Worm (Caenorhabditis elegans) whole organism, L3 larva: ENCODE results near the gene mab-10.
A peak's percentile ranks its signal among the peaks of the same experiment; 100 is the strongest.

Source experiments
- ZK546.5 ChIP-seq: sonication (generic microtip); optimal IDR thresholded peaks from 2 replicates; lab custom pipeline; 2017; ENCODE audit warnings: missing biosample characterization, missing genetic modification characterization
- ceh-16 ChIP-seq: sonication (generic microtip); optimal IDR thresholded peaks from 2 replicates; lab custom pipeline; 2017; ENCODE audit warnings: missing biosample characterization, missing genetic modification characterization
- ceh-28 ChIP-seq: fragments of 150-350 bp; optimal IDR thresholded peaks from 2 replicates; lab custom pipeline; 2014; ENCODE audit warnings: missing biosample characterization, missing genetic modification reagents, missing genetic modification characterization
- ceh-82 ChIP-seq: fragments of 150-350 bp; optimal IDR thresholded peaks from 2 replicates; lab custom pipeline; 2014; ENCODE audit warnings: missing biosample characterization, missing genetic modification characterization
- ceh-9 ChIP-seq: sonication (generic microtip); optimal IDR thresholded peaks from 2 replicates; lab custom pipeline; 2018; ENCODE audit warnings: missing biosample characterization, missing genetic modification characterization
- daf-12 ChIP-seq: fragments of 150-350 bp; optimal IDR thresholded peaks from 2 replicates; lab custom pipeline; 2014; ENCODE audit warnings: missing biosample characterization, missing genetic modification reagents, missing genetic modification characterization
- egl-27 ChIP-seq: sonication (generic microtip); optimal IDR thresholded peaks from 4 replicates; lab custom pipeline; 2017; ENCODE audit warnings: missing biosample characterization, missing genetic modification reagents, missing genetic modification characterization
- egl-5 ChIP-seq: fragments of 150-350 bp; optimal IDR thresholded peaks from 2 replicates; lab custom pipeline; 2017; ENCODE audit warnings: missing biosample characterization, missing genetic modification reagents, missing genetic modification characterization, inconsistent platforms
- elt-2 ChIP-seq: sonication (generic microtip); optimal IDR thresholded peaks from 2 replicates; lab custom pipeline; 2016; ENCODE audit warnings: missing genetic modification reagents, mild to moderate bottlenecking, missing genetic modification characterization, missing compliant biosample characterization
- elt-3 ChIP-seq, 3 experiments: fragments of 150-350 bp in 1 of 3; sonication (generic microtip) in 2 of 3; optimal IDR thresholded peaks; 2 replicates in 2 of 3; 4 replicates in 1 of 3; lab custom pipeline; 2014 to 2017; ENCODE audit warnings: missing biosample characterization in 3 of 3, missing genetic modification characterization in 3 of 3
- eor-1 ChIP-seq, 2 experiments: fragments of 150-350 bp; optimal IDR thresholded peaks; 2 replicates each; lab custom pipeline; 2014 to 2018; ENCODE audit warnings: missing biosample characterization in 2 of 2, missing genetic modification characterization in 2 of 2
- fkh-10 ChIP-seq: sonication (generic microtip); optimal IDR thresholded peaks from 2 replicates; lab custom pipeline; 2017; ENCODE audit warnings: missing biosample characterization, missing genetic modification reagents, missing genetic modification characterization
- fkh-2 ChIP-seq: fragments of 150-350 bp; optimal IDR thresholded peaks from 2 replicates; lab custom pipeline; 2014; ENCODE audit warnings: missing biosample characterization, missing genetic modification reagents, missing genetic modification characterization
- fos-1 ChIP-seq: fragments of 150-350 bp; optimal IDR thresholded peaks from 2 replicates; lab custom pipeline; 2014; ENCODE audit warnings: missing biosample characterization, missing genetic modification characterization
- hmg-11 ChIP-seq: sonication (generic microtip); optimal IDR thresholded peaks from 2 replicates; lab custom pipeline; 2016; ENCODE audit warnings: missing genetic modification characterization, missing compliant biosample characterization
- jun-1 ChIP-seq: fragments of 150-350 bp; optimal IDR thresholded peaks from 2 replicates; lab custom pipeline; 2014; ENCODE audit warnings: missing biosample characterization, missing genetic modification reagents, missing genetic modification characterization
- lin-15B ChIP-seq: fragments of 150-350 bp; optimal IDR thresholded peaks from 2 replicates; lab custom pipeline; 2014; ENCODE audit warnings: missing biosample characterization, missing genetic modification characterization
- lin-39 ChIP-seq: fragments of 150-350 bp; optimal IDR thresholded peaks from 2 replicates; lab custom pipeline; 2018; ENCODE audit warnings: missing biosample characterization, missing genetic modification reagents, missing genetic modification characterization
- lsy-12 ChIP-seq: sonication (generic microtip); optimal IDR thresholded peaks from 2 replicates; lab custom pipeline; 2016; ENCODE audit warnings: mild to moderate bottlenecking, missing genetic modification characterization, missing compliant biosample characterization
- mdl-1 ChIP-seq: fragments of 150-350 bp; optimal IDR thresholded peaks from 2 replicates; lab custom pipeline; 2014; ENCODE audit warnings: missing biosample characterization, missing genetic modification characterization
- mml-1 ChIP-seq: fragments of 150-350 bp; sonication (generic microtip); optimal IDR thresholded peaks from 3 replicates; lab custom pipeline; 2014; ENCODE audit warnings: missing biosample characterization, missing genetic modification characterization
- nfya-1 ChIP-seq: sonication (generic microtip); optimal IDR thresholded peaks from 2 replicates; lab custom pipeline; 2017; ENCODE audit warnings: missing genetic modification characterization, mild to moderate bottlenecking, missing compliant biosample characterization, antibody characterized with exemption, moderate library complexity; ENCODE audit not compliant: insufficient read depth
- nhr-11 ChIP-seq: fragments of 150-350 bp; optimal IDR thresholded peaks from 2 replicates; lab custom pipeline; 2014; ENCODE audit warnings: missing biosample characterization, missing genetic modification characterization
- nhr-12 ChIP-seq: fragments of 150-350 bp; optimal IDR thresholded peaks from 2 replicates; lab custom pipeline; 2014; ENCODE audit warnings: missing biosample characterization, missing genetic modification characterization
- nhr-23 ChIP-seq: fragments of 150-350 bp; optimal IDR thresholded peaks from 2 replicates; lab custom pipeline; 2014; ENCODE audit warnings: missing biosample characterization, missing genetic modification reagents, missing genetic modification characterization
- nhr-237 ChIP-seq: fragments of 150-350 bp; optimal IDR thresholded peaks from 2 replicates; lab custom pipeline; 2014; ENCODE audit warnings: missing biosample characterization, missing genetic modification characterization
- nhr-25 ChIP-seq: sonication (generic microtip); optimal IDR thresholded peaks from 2 replicates; lab custom pipeline; 2017; ENCODE audit warnings: missing biosample characterization, missing genetic modification characterization
- nhr-43 ChIP-seq: sonication (generic microtip); optimal IDR thresholded peaks from 2 replicates; lab custom pipeline; 2016; ENCODE audit warnings: mild to moderate bottlenecking, missing genetic modification characterization, missing compliant biosample characterization; ENCODE audit not compliant: poor library complexity, severe bottlenecking
- nhr-67 ChIP-seq: fragments of 150-350 bp; optimal IDR thresholded peaks from 2 replicates; lab custom pipeline; 2014; ENCODE audit warnings: missing biosample characterization, missing genetic modification characterization
- nhr-76 ChIP-seq: fragments of 150-350 bp; sonication (generic microtip); optimal IDR thresholded peaks from 5 replicates; lab custom pipeline; 2014; ENCODE audit warnings: missing biosample characterization, missing genetic modification characterization
- nhr-77 ChIP-seq: fragments of 150-350 bp; optimal IDR thresholded peaks from 2 replicates; lab custom pipeline; 2014; ENCODE audit warnings: missing biosample characterization, missing genetic modification characterization
- pha-4 ChIP-seq: fragments of 150-350 bp; optimal IDR thresholded peaks from 2 replicates; lab custom pipeline; 2014; ENCODE audit warnings: missing biosample characterization, missing genetic modification reagents, missing genetic modification characterization
- pqm-1 ChIP-seq: fragments of 150-350 bp; optimal IDR thresholded peaks from 2 replicates; lab custom pipeline; 2017; ENCODE audit warnings: missing biosample characterization, missing genetic modification characterization, inconsistent platforms
- sea-2 ChIP-seq: fragments of 150-350 bp; sonication (generic microtip); optimal IDR thresholded peaks from 4 replicates; lab custom pipeline; 2014; ENCODE audit warnings: missing biosample characterization, missing genetic modification reagents, missing genetic modification characterization
- skn-1 ChIP-seq: fragments of 150-350 bp; optimal IDR thresholded peaks from 2 replicates; lab custom pipeline; 2014; ENCODE audit warnings: missing biosample characterization, missing genetic modification characterization
- unc-39 ChIP-seq: sonication (generic microtip); optimal IDR thresholded peaks from 4 replicates; lab custom pipeline; 2017; ENCODE audit warnings: missing biosample characterization, missing genetic modification characterization
- unc-62 ChIP-seq: fragments of 150-350 bp; sonication (generic microtip); optimal IDR thresholded peaks from 4 replicates; lab custom pipeline; 2014; ENCODE audit warnings: missing biosample characterization, missing genetic modification reagents, missing genetic modification characterization
- zag-1 ChIP-seq: fragments of 150-350 bp; optimal IDR thresholded peaks from 2 replicates; lab custom pipeline; 2014; ENCODE audit warnings: missing biosample characterization, missing genetic modification characterization
- ztf-11 ChIP-seq: fragments of 150-350 bp; optimal IDR thresholded peaks from 2 replicates; lab custom pipeline; 2014; ENCODE audit warnings: missing biosample characterization, missing genetic modification characterization

The mab-10 gene

DNA sequence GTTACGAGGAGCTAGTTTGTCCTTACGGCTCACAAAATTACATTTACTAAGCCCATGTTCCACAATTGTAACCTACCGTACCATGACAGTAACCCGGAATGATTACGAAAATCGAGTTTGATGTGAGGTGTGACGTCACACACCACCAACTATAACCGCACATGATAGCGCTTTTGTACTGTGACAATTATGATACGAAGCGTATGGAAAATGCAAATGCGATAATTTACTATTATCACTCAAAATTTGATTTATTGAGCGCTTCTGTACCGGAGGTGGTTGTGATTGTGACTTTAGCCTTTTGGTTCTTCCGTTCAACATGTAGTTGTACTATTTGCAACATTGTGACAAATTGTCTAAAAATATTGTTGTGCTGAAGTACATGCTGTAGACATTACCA, 42.2 kb upstream of the mab-10 start:
- TF ChIP-seq fkh-2 (tag; lab: Kevin White, UChicago), result no peak
- no peak for TF ChIP-seq elt-3 (tag; optimal IDR thresholded peaks at IDR 0.05; lab: Kevin White, UChicago)
- peak; percentile 87 for TF ChIP-seq pqm-1
- no peak for TF ChIP-seq nhr-237 (tag; lab: Kevin White, UChicago)
- TF ChIP-seq unc-62, result no peak
- TF ChIP-seq jun-1 (tag; lab: Kevin White, UChicago), result peak; percentile 70
- TF ChIP-seq sea-2 (GFP tag; lab: Kevin White, UChicago), result no peak
- no peak for TF ChIP-seq pha-4
- TF ChIP-seq nhr-43 (tag; lab: Kevin White, UChicago), result no peak
- TF ChIP-seq nhr-77, result no peak
- TF ChIP-seq nhr-23, result no peak
- no peak for TF ChIP-seq ZK546.5 (tag; lab: Kevin White, UChicago)
- no peak for TF ChIP-seq ceh-82 (tag; lab: Kevin White, UChicago)
- no peak for TF ChIP-seq skn-1 (tag; lab: Kevin White, UChicago)
- TF ChIP-seq nhr-12 (tag; lab: Kevin White, UChicago), result no peak
- no peak for TF ChIP-seq nhr-67
- TF ChIP-seq nhr-25 (tag; lab: Kevin White, UChicago), result no peak
- peak; percentile 84 for TF ChIP-seq elt-2
- TF ChIP-seq zag-1 (tag; lab: Kevin White, UChicago), result no peak
- TF ChIP-seq nfya-1 (tag; lab: Kevin White, UChicago), result no peak
- TF ChIP-seq daf-12 (tag; lab: Kevin White, UChicago), result no peak
- no peak for TF ChIP-seq ceh-16
- no peak for TF ChIP-seq lsy-12 (tag; lab: Kevin White, UChicago)

DNA sequence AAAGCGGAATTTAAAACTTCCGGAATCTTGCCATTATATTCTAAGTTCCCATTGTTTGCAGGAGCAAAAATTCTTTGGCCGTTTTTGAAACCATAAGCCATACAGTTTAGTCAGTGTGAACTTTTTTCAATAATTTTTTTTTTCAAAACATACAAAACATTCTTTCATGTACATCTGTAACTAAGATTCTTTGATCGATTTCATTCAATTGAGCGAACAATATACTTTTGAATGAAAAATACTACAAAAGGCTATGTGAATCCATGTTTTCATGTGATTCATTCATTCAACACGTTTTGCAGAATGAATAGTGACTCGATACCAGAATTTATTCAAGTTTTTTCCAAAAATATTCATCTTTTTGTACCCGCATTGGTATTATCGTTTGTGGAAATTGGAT, 41.1 kb upstream of the mab-10 start, which contains the start of gene ZK666.15:
ZK666.15 (plus strand) TSS at position 301 of the 400 bp plus-strand sequence.
- TF ChIP-seq egl-5 (tag; lab: Kevin White, UChicago), result no peak
- TF ChIP-seq lin-39, result no peak
- TF ChIP-seq lsy-12 (tag; lab: Kevin White, UChicago), result no peak
- TF ChIP-seq ztf-11 (tag; lab: Kevin White, UChicago), result no peak
- TF ChIP-seq nhr-23, result no peak
- no peak for TF ChIP-seq elt-2
- TF ChIP-seq ceh-9, result no peak
- TF ChIP-seq lin-15B, result no peak
- no peak for TF ChIP-seq hmg-11
- no peak for TF ChIP-seq nhr-43 (tag; lab: Kevin White, UChicago)
- no peak for TF ChIP-seq nfya-1 (tag; lab: Kevin White, UChicago)
- no peak for TF ChIP-seq ceh-16
- TF ChIP-seq unc-39 (tag; lab: Kevin White, UChicago), result no peak
- TF ChIP-seq fos-1, result no peak

DNA sequence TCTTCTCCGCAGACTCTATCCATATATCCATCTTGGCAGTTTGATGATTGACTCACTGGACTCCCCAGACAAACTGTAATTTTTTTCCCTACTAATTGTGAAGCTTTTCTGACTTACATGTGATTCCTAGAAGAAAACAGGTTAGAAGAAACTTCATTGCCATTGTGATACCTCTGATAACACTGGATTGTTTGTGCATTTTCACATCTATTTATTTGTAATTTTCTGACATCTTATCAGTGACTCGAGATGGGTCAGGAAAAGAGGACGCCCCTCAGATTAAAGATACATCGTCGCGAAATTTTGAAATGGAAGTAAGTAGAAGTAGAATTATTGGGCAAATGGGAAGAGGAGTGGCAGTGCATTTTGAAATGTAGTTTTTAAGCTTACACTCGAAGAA, 37.6 kb upstream of the mab-10 start, which contains the start of gene clec-61:
clec-61 (minus strand) TSS at position 209 of the 400 bp plus-strand sequence.
- no peak for TF ChIP-seq unc-62
- TF ChIP-seq nhr-11 (tag; lab: Kevin White, UChicago), result no peak
- TF ChIP-seq egl-27 (tag; lab: Kevin White, UChicago), result no peak
- no peak for TF ChIP-seq eor-1 (tag; optimal IDR thresholded peaks at IDR 0.05; lab: Kevin White, UChicago)
- no peak for TF ChIP-seq nhr-77
- no peak for TF ChIP-seq ceh-28
- no peak for TF ChIP-seq nfya-1 (tag; lab: Kevin White, UChicago)
- no peak for TF ChIP-seq ztf-11 (tag; lab: Kevin White, UChicago)
- no peak for TF ChIP-seq skn-1 (tag; lab: Kevin White, UChicago)
- TF ChIP-seq fkh-10 (GFP tag; lab: Kevin White, UChicago), result no peak
- no peak for TF ChIP-seq mdl-1 (tag; lab: Kevin White, UChicago)
- TF ChIP-seq fos-1, result no peak
- TF ChIP-seq nhr-237 (tag; lab: Kevin White, UChicago), result no peak
- no peak for TF ChIP-seq pqm-1
- TF ChIP-seq hmg-11, result no peak
- no peak for TF ChIP-seq lsy-12 (tag; lab: Kevin White, UChicago)
- no peak for TF ChIP-seq mml-1
- TF ChIP-seq nhr-76 (tag; lab: Kevin White, UChicago), result no peak
- TF ChIP-seq, all 47 proteins: peak for 0
